Worm (Caenorhabditis elegans) whole organism, late embryonic: ENCODE measurements around the gene T04C10.3.

Experiments
- F13H6.1 ChIP-seq: sonication (generic microtip); optimal IDR thresholded peaks from 2 replicates; lab custom pipeline; 2016; ENCODE audit warnings: missing genetic modification characterization, missing compliant biosample characterization
- K09A11.1 ChIP-seq: sonication (generic microtip); optimal IDR thresholded peaks from 2 replicates; lab custom pipeline; 2017; ENCODE audit warnings: antibody characterized with exemption, mild to moderate bottlenecking, missing genetic modification characterization, missing compliant biosample characterization; ENCODE audit not compliant: insufficient read depth
- T23F11.4 ChIP-seq: fragments of 200-800 bp; sonication (Bioruptor generic); optimal IDR thresholded peaks from 2 replicates; lab custom pipeline; 2018; ENCODE audit warnings: mild to moderate bottlenecking, missing genetic modification characterization, missing compliant biosample characterization
- ama-1 ChIP-seq: fragments of 150-350 bp; optimal IDR thresholded peaks from 2 replicates; lab custom pipeline; 2014
- ceh-14 ChIP-seq: sonication (generic microtip); optimal IDR thresholded peaks from 2 replicates; lab custom pipeline; 2016; ENCODE audit warnings: missing genotype, missing genetic modification characterization, missing compliant biosample characterization
- ceh-18 ChIP-seq: sonication (generic microtip); optimal IDR thresholded peaks from 2 replicates; lab custom pipeline; 2016; ENCODE audit warnings: missing genetic modification characterization, missing compliant biosample characterization
- ceh-19 ChIP-seq: fragments of 200-800 bp; sonication (Bioruptor generic); optimal IDR thresholded peaks from 2 replicates; lab custom pipeline; 2018; ENCODE audit warnings: mild to moderate bottlenecking, missing genetic modification characterization, missing compliant biosample characterization
- ceh-24 ChIP-seq: sonication (generic microtip); optimal IDR thresholded peaks from 2 replicates; lab custom pipeline; 2016; ENCODE audit warnings: mild to moderate bottlenecking, missing genetic modification characterization, missing compliant biosample characterization
- ceh-45 ChIP-seq: fragments of 200-800 bp; sonication (Bioruptor generic); IDR thresholded peaks from 2 replicates; pipeline ENCODE4 v1.3.6; 2022; ENCODE audit warnings: missing genetic modification reagents, missing genetic modification characterization, missing compliant biosample characterization
- ceh-48 ChIP-seq: sonication (generic microtip); optimal IDR thresholded peaks from 2 replicates; lab custom pipeline; 2016; ENCODE audit warnings: missing genetic modification characterization, inconsistent platforms, missing compliant biosample characterization
- ceh-6 ChIP-seq: fragments of 200-800 bp; sonication (Bioruptor generic); optimal IDR thresholded peaks from 2 replicates; lab custom pipeline; 2018; ENCODE audit warnings: mild to moderate bottlenecking, missing genetic modification characterization, missing compliant biosample characterization
- ceh-9 ChIP-seq: sonication (generic microtip); optimal IDR thresholded peaks from 2 replicates; lab custom pipeline; 2016; ENCODE audit warnings: mild to moderate bottlenecking, missing genetic modification characterization, inconsistent platforms, missing compliant biosample characterization
- che-1 ChIP-seq: sonication (generic microtip); optimal IDR thresholded peaks from 2 replicates; lab custom pipeline; 2016; ENCODE audit warnings: mild to moderate bottlenecking, missing genetic modification characterization, missing compliant biosample characterization
- elt-4 ChIP-seq: sonication (generic microtip); optimal IDR thresholded peaks from 2 replicates; lab custom pipeline; 2016; ENCODE audit warnings: missing genetic modification characterization, missing compliant biosample characterization
- fax-1 ChIP-seq: sonication (generic microtip); optimal IDR thresholded peaks from 2 replicates; lab custom pipeline; 2016; ENCODE audit warnings: missing genotype, missing genetic modification characterization, missing compliant biosample characterization
- fkh-10 ChIP-seq: fragments of 150-350 bp; optimal IDR thresholded peaks from 2 replicates; lab custom pipeline; 2014; ENCODE audit warnings: missing biosample characterization, missing genetic modification reagents, missing genetic modification characterization
- gmeb-2 ChIP-seq: sonication (generic microtip); optimal IDR thresholded peaks from 2 replicates; lab custom pipeline; 2016; ENCODE audit warnings: missing genetic modification characterization, inconsistent platforms, missing compliant biosample characterization
- hlh-15 ChIP-seq: sonication (generic microtip); optimal IDR thresholded peaks from 2 replicates; lab custom pipeline; 2016; ENCODE audit warnings: missing genetic modification characterization, missing compliant biosample characterization
- hlh-30 ChIP-seq: sonication (generic microtip); optimal IDR thresholded peaks from 2 replicates; lab custom pipeline; 2017; ENCODE audit warnings: antibody characterized with exemption, missing genetic modification characterization, missing compliant biosample characterization; ENCODE audit not compliant: insufficient read depth
- hlh-8 ChIP-seq: sonication (generic microtip); optimal IDR thresholded peaks from 2 replicates; lab custom pipeline; 2016; ENCODE audit warnings: missing genotype, missing genetic modification characterization, missing compliant biosample characterization
- lin-11 ChIP-seq: fragments of 200-800 bp; sonication (Bioruptor generic); optimal IDR thresholded peaks from 2 replicates; lab custom pipeline; 2018; ENCODE audit warnings: mild to moderate bottlenecking, missing genetic modification characterization, missing compliant biosample characterization
- madf-2 ChIP-seq: sonication (generic microtip); optimal IDR thresholded peaks from 2 replicates; lab custom pipeline; 2017; ENCODE audit warnings: missing genetic modification characterization, missing compliant biosample characterization
- nfya-1 ChIP-seq: sonication (generic microtip); optimal IDR thresholded peaks from 2 replicates; lab custom pipeline; 2017; ENCODE audit warnings: missing genetic modification characterization, mild to moderate bottlenecking, missing compliant biosample characterization, antibody characterized with exemption, moderate library complexity
- nhr-11 ChIP-seq: fragments of 150-350 bp; optimal IDR thresholded peaks from 2 replicates; lab custom pipeline; 2014; ENCODE audit warnings: missing biosample characterization, missing genetic modification characterization
- nhr-232 ChIP-seq: sonication (generic microtip); optimal IDR thresholded peaks from 2 replicates; lab custom pipeline; 2016; ENCODE audit warnings: missing genetic modification characterization, missing compliant biosample characterization
- npax-4 ChIP-seq: sonication (generic microtip); optimal IDR thresholded peaks from 2 replicates; lab custom pipeline; 2016; ENCODE audit warnings: missing genetic modification characterization, missing compliant biosample characterization
- odd-2 ChIP-seq: sonication (generic microtip); optimal IDR thresholded peaks from 2 replicates; lab custom pipeline; 2017; ENCODE audit warnings: antibody characterized with exemption, mild to moderate bottlenecking, missing genetic modification characterization, missing compliant biosample characterization
- pat-9 ChIP-seq: fragments of 200-800 bp; sonication (Bioruptor generic); optimal IDR thresholded peaks from 2 replicates; lab custom pipeline; 2018; ENCODE audit warnings: mild to moderate bottlenecking, missing genetic modification characterization, moderate library complexity, missing compliant biosample characterization
- pax-1 ChIP-seq: fragments of 150-350 bp; optimal IDR thresholded peaks from 2 replicates; lab custom pipeline; 2014; ENCODE audit warnings: missing biosample characterization, missing genetic modification characterization
- pqm-1 ChIP-seq: sonication (generic microtip); optimal IDR thresholded peaks from 2 replicates; lab custom pipeline; 2016; ENCODE audit warnings: missing genetic modification characterization, missing compliant biosample characterization
- pros-1 ChIP-seq: fragments of 150-350 bp; optimal IDR thresholded peaks from 2 replicates; lab custom pipeline; 2014; ENCODE audit warnings: missing biosample characterization, missing genetic modification reagents, missing genetic modification characterization
- ref-2 ChIP-seq: sonication (generic microtip); optimal IDR thresholded peaks from 2 replicates; lab custom pipeline; 2016; ENCODE audit warnings: missing genetic modification characterization, missing compliant biosample characterization
- sox-2 ChIP-seq: fragments of 200-800 bp; sonication (Bioruptor generic); IDR thresholded peaks from 2 replicates; pipeline ENCODE4 v1.3.6; 2022; ENCODE audit warnings: missing genetic modification reagents, missing genetic modification characterization, missing compliant biosample characterization
- syd-9 ChIP-seq: sonication (generic microtip); optimal IDR thresholded peaks from 2 replicates; lab custom pipeline; 2016; ENCODE audit warnings: mild to moderate bottlenecking, missing genetic modification characterization, moderate library complexity, missing compliant biosample characterization
- tbx-7 ChIP-seq: sonication (generic microtip); optimal IDR thresholded peaks from 2 replicates; lab custom pipeline; 2016; ENCODE audit warnings: missing genotype, missing genetic modification characterization, missing compliant biosample characterization
- unc-3 ChIP-seq, 2 experiments: fragments of 200-800 bp in 1 of 2; sonication (Bioruptor generic) in 1 of 2; sonication (generic microtip) in 1 of 2; conservative IDR thresholded peaks in 1 of 2; optimal IDR thresholded peaks in 1 of 2; 2 replicates each; pipeline versions ENCODE4 v1.3.6 to Lab custom; 2016 to 2022; ENCODE audit warnings: missing compliant biosample characterization in 2 of 2, missing genetic modification characterization in 2 of 2, missing genetic modification reagents in 1 of 2

Gene T04C10.3

DNA sequence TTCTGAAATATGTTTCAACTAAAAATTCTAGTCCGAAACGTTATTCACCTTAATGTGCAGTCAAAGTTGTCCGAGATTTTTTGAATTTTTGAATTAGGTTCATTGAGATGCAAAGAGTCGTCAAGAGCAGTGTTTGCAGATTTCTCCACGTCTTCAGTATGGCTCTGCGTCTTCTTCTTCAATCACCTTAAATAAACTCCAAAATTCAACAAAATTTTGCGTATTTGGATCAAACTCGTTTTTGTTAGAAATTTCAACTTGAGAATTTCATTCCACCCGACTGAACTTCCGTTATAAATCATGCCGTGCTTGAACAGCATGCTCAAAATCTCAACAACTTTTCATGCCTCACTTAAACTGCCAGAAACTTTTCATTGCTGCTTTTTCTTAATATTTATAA lies at the start of gene T04C10.3:
T04C10.3 (plus strand) TSS at position 301 of the 400 bp plus-strand sequence.
- TF ChIP-seq che-1 (tag; lab: Kevin White, UChicago) (no peak), hlh-8 (tag; lab: Kevin White, UChicago) (no peak), elt-4 (tag; lab: Kevin White, UChicago) (no peak), gmeb-2 (tag; lab: Kevin White, UChicago) (no peak), T23F11.4 (GFP tag; lab: Kevin White, UChicago) (no peak), nfya-1 (tag; lab: Kevin White, UChicago) (no peak), pqm-1 (tag; lab: Kevin White, UChicago) (no peak)

- TF ChIP-seq sox-2 (GFP tag; lab: Robert Waterston, UW) (no peak), ceh-24 (no peak), nhr-232 (tag; lab: Kevin White, UChicago) (no peak), K09A11.1 (no peak), fkh-10 (GFP tag; lab: Kevin White, UChicago) (no peak), ceh-48 (no peak), odd-2 (tag; lab: Kevin White, UChicago) (no peak), ceh-45 (GFP tag; lab: Robert Waterston, UW) (no peak), nhr-11 (no peak)
Observed at ce11 chrX:14767813-14768212, 44.3 kb upstream of the T04C10.3 start.

ce11 chrX:14768989-14769388 lies 43.2 kb upstream of the T04C10.3 start:
- no peak for TF ChIP-seq fkh-10 (GFP tag; lab: Kevin White, UChicago)
- TF ChIP-seq syd-9 (tag; lab: Kevin White, UChicago) = no peak
- no peak for TF ChIP-seq K09A11.1
- no peak for TF ChIP-seq che-1 (tag; lab: Kevin White, UChicago)
- no peak for TF ChIP-seq pros-1 (tag; lab: Kevin White, UChicago)
- no peak for TF ChIP-seq ceh-14 (tag; lab: Kevin White, UChicago)
- no peak for TF ChIP-seq npax-4 (tag; lab: Kevin White, UChicago)
- TF ChIP-seq pat-9 (tag; lab: Kevin White, UChicago) = no peak
- TF ChIP-seq nfya-1 (tag; lab: Kevin White, UChicago) = no peak
- no peak for TF ChIP-seq fax-1 (tag; lab: Kevin White, UChicago)
- no peak for TF ChIP-seq elt-4 (tag; lab: Kevin White, UChicago)
- TF ChIP-seq tbx-7 (tag; lab: Kevin White, UChicago) = no peak
- no peak for TF ChIP-seq ceh-19 (GFP tag; lab: Kevin White, UChicago)
- TF ChIP-seq nhr-11 = no peak
- no peak for TF ChIP-seq madf-2
- TF ChIP-seq hlh-15 (tag; lab: Kevin White, UChicago) = no peak
- no peak for TF ChIP-seq F13H6.1

DNA sequence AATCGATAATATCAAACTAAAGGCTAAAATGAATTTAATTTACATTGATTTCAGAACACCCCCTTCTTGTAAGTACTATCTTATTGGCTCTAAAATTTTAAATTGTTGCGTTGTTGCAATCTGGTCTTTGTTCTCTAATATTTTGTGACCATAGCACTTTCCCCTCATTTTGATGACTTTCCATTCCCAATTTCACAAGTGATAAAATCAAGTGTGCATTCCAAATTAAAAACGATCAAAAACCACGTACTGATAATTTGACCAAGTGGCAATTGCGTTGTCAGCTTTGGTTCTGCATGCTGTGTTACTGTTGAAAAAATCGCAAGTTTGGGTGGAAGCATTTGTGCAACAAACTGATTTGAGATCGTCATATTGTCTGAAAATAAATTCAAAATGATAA lies 41.8 kb upstream of the T04C10.3 start:
- TF ChIP-seq unc-3 (GFP tag; conservative IDR thresholded peaks at IDR 0.05; lab: Robert Waterston, UW) (no peak), unc-3 (tag; optimal IDR thresholded peaks at IDR 0.05; lab: Kevin White, UChicago) (no peak), che-1 (tag; lab: Kevin White, UChicago) (no peak), pax-1 (no peak), fkh-10 (GFP tag; lab: Kevin White, UChicago) (no peak), ceh-6 (GFP tag; lab: Kevin White, UChicago) (no peak), sox-2 (GFP tag; lab: Robert Waterston, UW) (no peak), nhr-11 (no peak), ref-2 (tag; lab: Kevin White, UChicago) (no peak), fax-1 (tag; lab: Kevin White, UChicago) (no peak)
- TF ChIP-seq, all 69 proteins: peak for 0

ce11 chrX:14771682-14772081 lies 40.5 kb upstream of the T04C10.3 start, which contains the start of gene Y16B4A.2:
Gene Y16B4A.2, minus strand, starts transcription at chrX:14771851.
- no peak for TF ChIP-seq che-1 (tag; lab: Kevin White, UChicago)
- TF ChIP-seq lin-11 (tag; lab: Kevin White, UChicago) = no peak
- TF ChIP-seq K09A11.1 = no peak
- no peak for TF ChIP-seq ama-1 (lab: Kevin White, UChicago)
- no peak for TF ChIP-seq elt-4 (tag; lab: Kevin White, UChicago)
- TF ChIP-seq ceh-6 (GFP tag; lab: Kevin White, UChicago) = no peak
- TF ChIP-seq ceh-14 (tag; lab: Kevin White, UChicago) = no peak
- no peak for TF ChIP-seq ceh-9 (tag; lab: Kevin White, UChicago)
- no peak for TF ChIP-seq hlh-30 (tag; lab: Kevin White, UChicago)
- no peak for TF ChIP-seq odd-2 (tag; lab: Kevin White, UChicago)
- TF ChIP-seq ceh-18 = no peak
